Fruit fly (Drosophila melanogaster): ENCODE measurements around the gene CG14983.

The CG14983 gene

DNA sequence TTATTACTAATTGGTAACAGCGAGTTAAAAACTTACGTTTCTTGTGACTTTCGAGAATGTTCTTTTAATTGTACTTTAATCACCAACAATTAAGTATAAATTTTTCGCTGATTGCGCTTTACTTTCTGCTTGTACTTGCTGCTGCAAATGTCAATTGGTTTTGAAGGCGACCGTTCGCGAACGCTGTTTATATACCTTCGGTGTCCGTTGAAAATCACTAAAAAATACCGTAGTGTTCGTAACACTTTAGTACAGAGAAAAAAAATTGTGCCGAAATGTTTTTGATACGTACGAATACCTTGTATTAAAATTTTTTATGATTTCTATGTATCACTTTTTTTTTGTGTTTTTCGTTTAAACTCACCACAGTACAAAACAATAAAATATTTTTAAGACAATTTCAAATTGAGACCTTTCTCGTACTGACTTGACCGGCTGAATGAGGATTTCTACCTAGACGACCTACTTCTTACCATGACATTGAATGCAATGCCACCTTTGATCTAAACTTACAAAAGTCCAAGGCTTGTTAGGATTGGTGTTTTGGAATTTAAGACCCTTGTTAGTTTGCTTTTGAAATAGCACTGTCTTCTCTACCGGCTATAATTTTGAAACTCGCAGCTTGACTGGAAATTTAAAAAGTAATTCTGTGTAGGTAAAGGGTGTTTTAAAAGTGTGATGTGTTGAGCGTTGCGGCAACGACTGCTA is 46.5 kb downstream of the CG14983 start, which contains the start of gene Ubi-p63E (continued):
- TF ChIP-seq MTF-1 (GFP tag; optimal IDR thresholded peaks at IDR 0.05; ENCODE audit: borderline replicate concordance) (peak; percentile 70), Gug (GFP tag; IDR thresholded peaks at IDR 0.05) (peak; percentile 40; the same call in 2 of the 4 replicates), Atf6 (GFP tag; IDR thresholded peaks at IDR 0.05) (no peak), sna (GFP tag; IDR thresholded peaks at IDR 0.05; ENCODE audit: partially characterized antibody) (no peak), vvl (GFP tag; IDR thresholded peaks at IDR 0.05) (no peak), CG17612 (GFP tag; IDR thresholded peaks at IDR 0.05) (no peak), CG11456 (GFP tag; IDR thresholded peaks at IDR 0.05) (no peak), CG2199 (GFP tag; IDR thresholded peaks at IDR 0.05) (no peak), CG11504 (tag; optimal IDR thresholded peaks at IDR 0.05) (peak; percentile 57), CG30431 (GFP tag; optimal IDR thresholded peaks at IDR 0.05) (peak; percentile 64), Nf-YA (GFP tag; IDR thresholded peaks at IDR 0.05) (no peak), CG9817 (tag; optimal IDR thresholded peaks at IDR 0.05) (peak; percentile 63), pum (GFP tag; optimal IDR thresholded peaks at IDR 0.05) (peak; percentile 75), Ravus (GFP tag; IDR thresholded peaks at IDR 0.05) (no peak), tna (GFP tag; IDR thresholded peaks at IDR 0.05; ENCODE audit: partially characterized antibody) (no peak), CG5245 (GFP tag; optimal IDR thresholded peaks at IDR 0.05) (peak; percentile 1), CG12071 (GFP tag; optimal IDR thresholded peaks at IDR 0.05) (no peak), CG10274 (GFP tag; optimal IDR thresholded peaks at IDR 0.05) (peak; percentile 8), Vsx1 (GFP tag; optimal IDR thresholded peaks at IDR 0.05) (no peak), CG14965 (GFP tag; optimal IDR thresholded peaks at IDR 0.05; ENCODE audit: borderline replicate concordance) (no peak), unpg (GFP tag; optimal IDR thresholded peaks at IDR 0.05) (peak; percentile 60), zf30C (GFP tag; optimal IDR thresholded peaks at IDR 0.05) (peak; percentile 98), CG11398 (GFP tag; optimal IDR thresholded peaks at IDR 0.05) (peak; percentile 22), CG8281 (tag; optimal IDR thresholded peaks at IDR 0.05) (peak; percentile 26), p53 (GFP tag; optimal IDR thresholded peaks at IDR 0.05) (no peak), hkb (optimal IDR thresholded peaks at IDR 0.05) (no peak), hkb (GFP tag; IDR thresholded peaks at IDR 0.05) (no peak), emc (GFP tag; optimal IDR thresholded peaks at IDR 0.05) (peak; percentile 28), Sox102F (GFP tag; optimal IDR thresholded peaks at IDR 0.05) (no peak), CG13424 (tag; optimal IDR thresholded peaks at IDR 0.05) (peak; percentile 70), amos (GFP tag; IDR thresholded peaks at IDR 0.05; ENCODE audit: partially characterized antibody) (no peak), mld (GFP tag; IDR thresholded peaks at IDR 0.05; ENCODE audit: partially characterized antibody) (no peak), zen (tag; optimal IDR thresholded peaks at IDR 0.05) (peak; percentile 9), Drgx (GFP tag; IDR thresholded peaks at IDR 0.05) (no peak), NfI (GFP tag; optimal IDR thresholded peaks at IDR 0.05) (peak; percentile 55), row (GFP tag; IDR thresholded peaks at IDR 0.05) (no peak), CG2678 (tag; optimal IDR thresholded peaks at IDR 0.05) (peak; percentile 70), H15 (GFP tag; IDR thresholded peaks at IDR 0.05) (no peak), CG2129 (GFP tag; IDR thresholded peaks at IDR 0.05; ENCODE audit: partially characterized antibody) (no peak), her (GFP tag; optimal IDR thresholded peaks at IDR 0.05) (peak; percentile 64), CG17802 (tag; optimal IDR thresholded peaks at IDR 0.05) (no peak), CG15269 (tag; optimal IDR thresholded peaks at IDR 0.05) (peak; percentile 68), CG32772 (GFP tag; IDR thresholded peaks at IDR 0.05) (no peak), otp (GFP tag; IDR thresholded peaks at IDR 0.05) (no peak), CHES-1-like (GFP tag; optimal IDR thresholded peaks at IDR 0.05) (peak; percentile 54), CG31365 (tag; optimal IDR thresholded peaks at IDR 0.05) (no peak), sob (GFP tag; IDR thresholded peaks at IDR 0.05) (no peak), tup (GFP tag; optimal IDR thresholded peaks at IDR 0.05) (no peak), salm (tag; optimal IDR thresholded peaks at IDR 0.05) (no peak), ro (GFP tag; IDR thresholded peaks at IDR 0.05) (no peak)
